Fruit fly (Drosophila melanogaster): ENCODE results near the gene Edem2.

dm6 chr2L:13219281-13220092, 27.5 kb downstream of the Edem2 start, which contains the start of the genes CG9426 and mRF1:
- TF ChIP-seq ttk (optimal IDR thresholded peaks at IDR 0.05) (no peak), psq (optimal IDR thresholded peaks at IDR 0.05) (no peak), insv (optimal IDR thresholded peaks at IDR 0.05) (no peak)
